Worm (Caenorhabditis elegans) whole organism, dauer: Measurements from ENCODE around the gene pud-1.1.

ENCODE experiments used
- unc-62 ChIP-seq: sonication (generic microtip); optimal IDR thresholded peaks from 2 replicates; lab custom pipeline; 2017; ENCODE audit warnings: missing biosample characterization, missing genetic modification reagents, missing genetic modification characterization

pud-1.1 gene

DNA sequence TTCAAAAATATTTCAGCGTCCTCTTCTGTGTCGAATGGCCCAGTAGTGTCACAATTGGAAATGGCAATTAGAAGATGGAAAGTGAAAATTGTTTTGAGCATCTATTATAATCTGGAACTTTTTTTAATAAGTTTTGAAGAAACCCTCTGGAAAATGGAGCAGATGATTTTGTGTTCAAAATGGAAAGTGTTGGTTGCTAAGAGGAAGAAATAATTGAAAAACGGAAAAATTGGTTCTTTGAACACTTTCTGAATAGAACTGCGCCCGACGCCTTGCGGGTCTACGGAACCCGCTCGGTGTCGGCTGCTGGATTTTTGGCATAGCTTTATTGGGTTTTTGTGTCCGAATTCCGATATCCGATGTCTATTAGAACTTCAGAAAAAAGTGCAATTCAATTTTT is 5.9 kb downstream of the pud-1.1 start, which contains the start of gene irld-28:
Gene irld-28, minus strand, starts transcription at position 101 of the 400 bp plus-strand sequence.
- no peak for TF ChIP-seq unc-62

DNA sequence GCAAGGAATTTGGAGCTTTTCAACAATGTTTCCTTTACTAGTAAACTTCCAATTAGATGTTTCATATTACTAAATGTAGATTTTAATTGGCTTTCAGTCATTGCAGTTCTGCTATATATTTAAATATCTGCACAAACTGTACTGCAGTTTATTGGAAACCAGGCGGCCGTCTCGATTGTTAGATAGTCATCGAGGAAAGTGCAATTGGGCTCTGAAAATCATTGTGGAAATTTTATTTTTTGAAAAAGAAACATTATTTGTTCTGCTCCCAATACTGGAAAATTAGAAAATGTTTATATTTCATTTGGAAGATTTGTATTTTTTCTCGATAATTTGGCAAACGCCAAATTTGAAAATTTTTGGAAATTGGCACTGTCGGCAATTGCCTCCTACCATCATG is 8.3 kb downstream of the pud-1.1 start, which contains the start of gene irld-29:
Gene irld-29, minus strand, starts transcription at position 101 of the 400 bp plus-strand sequence.
- no peak for TF ChIP-seq unc-62

DNA sequence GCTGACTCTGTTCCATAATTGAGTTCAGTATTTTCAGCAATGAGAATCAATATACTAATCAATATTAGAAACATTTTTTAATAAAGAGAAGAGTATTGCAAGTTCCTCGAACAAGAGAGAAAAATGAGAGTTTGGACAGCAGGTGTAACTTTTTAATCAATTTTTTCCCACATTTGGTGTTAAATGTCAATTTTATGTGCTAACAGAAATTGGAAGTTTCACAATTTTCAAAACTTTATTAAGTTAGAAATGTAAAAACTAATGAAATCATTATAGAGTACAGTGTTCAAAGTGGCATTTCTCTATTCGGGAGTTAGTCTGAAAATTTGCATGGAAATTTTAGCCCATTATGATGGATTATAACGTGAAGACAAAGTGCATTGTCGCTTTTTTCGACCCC is 11.1 kb downstream of the pud-1.1 start, which contains the start of gene irld-30:
Gene irld-30, minus strand, starts transcription at position 101 of the 400 bp plus-strand sequence.
- TF ChIP-seq unc-62, result no peak

DNA sequence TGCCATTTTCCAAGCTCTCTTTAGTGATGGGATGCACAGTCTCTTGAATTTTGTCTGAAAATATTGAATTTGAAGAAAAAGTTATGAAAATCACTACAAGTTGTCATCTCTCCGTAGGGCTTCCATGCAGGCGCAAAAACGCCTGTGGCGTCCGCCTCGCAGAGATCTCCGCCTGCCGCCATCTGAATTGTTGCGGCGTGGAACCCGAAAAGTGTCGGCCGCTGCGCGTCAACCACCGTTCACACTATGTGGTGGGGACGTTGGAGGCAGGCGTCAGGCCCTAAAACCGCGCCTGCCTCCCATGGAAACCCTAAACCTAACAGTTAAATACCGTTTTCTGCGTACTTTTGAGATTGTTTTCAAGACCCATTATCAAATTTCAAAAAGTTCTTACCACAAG is 11.9 kb downstream of the pud-1.1 start:
- TF ChIP-seq unc-62, result no peak

DNA sequence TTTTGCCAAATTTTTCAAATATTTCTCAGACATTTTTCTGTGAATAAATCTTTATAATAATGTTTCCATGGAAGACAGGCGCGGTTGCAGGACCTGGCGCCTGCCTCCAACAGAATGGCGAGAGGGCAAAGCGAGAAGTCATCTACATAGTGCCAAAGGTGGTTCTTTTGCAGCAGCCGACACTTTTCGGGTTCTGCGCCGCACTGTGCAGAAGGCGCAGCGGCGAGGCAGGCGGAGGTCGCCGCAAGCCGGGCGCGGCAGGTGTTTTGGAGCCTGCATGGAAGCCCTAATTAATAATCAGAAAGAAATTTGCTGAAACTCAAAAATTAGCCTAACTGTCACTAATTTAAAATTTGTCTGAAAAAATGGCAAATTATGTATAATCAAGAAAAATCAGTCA is 13.3 kb downstream of the pud-1.1 start:
- no peak for TF ChIP-seq unc-62
